Worm (Caenorhabditis elegans) whole organism, young adult: ENCODE measurements around the gene adah-1.

ENCODE experiments used
- B0019.2 ChIP-seq: fragments of 200-800 bp; sonication (Bioruptor generic); conservative IDR thresholded peaks from 2 replicates; pipeline ENCODE4 v1.3.6; 2022; ENCODE audit warnings: missing genetic modification reagents, missing genetic modification characterization, missing compliant biosample characterization
- B0261.1 ChIP-seq: sonication (generic microtip); optimal IDR thresholded peaks from 2 replicates; lab custom pipeline; 2016; ENCODE audit warnings: mild to moderate bottlenecking, missing genetic modification characterization, moderate library complexity, missing compliant biosample characterization
- C06A6.2 ChIP-seq: fragments of 200-800 bp; sonication (Bioruptor generic); conservative IDR thresholded peaks from 2 replicates; pipeline ENCODE4 v1.3.6; 2022; ENCODE audit warnings: missing genetic modification characterization, missing compliant biosample characterization
- C17E4.6 ChIP-seq: fragments of 200-800 bp; sonication (Bioruptor generic); IDR thresholded peaks from 2 replicates; pipeline ENCODE4 v1.3.6; 2022; ENCODE audit warnings: missing genetic modification reagents, missing genetic modification characterization, missing compliant biosample characterization
- D2030.7 ChIP-seq: fragments of 200-800 bp; sonication (Bioruptor generic); IDR thresholded peaks from 2 replicates; pipeline ENCODE4 v1.3.6; 2022; ENCODE audit warnings: missing genetic modification reagents, missing genetic modification characterization, missing compliant biosample characterization
- F23B12.7 ChIP-seq: sonication (generic microtip); optimal IDR thresholded peaks from 2 replicates; lab custom pipeline; 2017; ENCODE audit warnings: missing genetic modification characterization, mild to moderate bottlenecking, missing compliant biosample characterization, antibody characterized with exemption, moderate library complexity; ENCODE audit not compliant: insufficient read depth
- F37B4.10 ChIP-seq: fragments of 200-800 bp; sonication (Bioruptor generic); IDR thresholded peaks from 2 replicates; pipeline ENCODE4 v1.3.6; 2022; ENCODE audit warnings: missing genetic modification characterization, missing compliant biosample characterization
- F52B5.7 ChIP-seq: sonication (generic microtip); optimal IDR thresholded peaks from 2 replicates; lab custom pipeline; 2016; ENCODE audit warnings: mild to moderate bottlenecking, missing genetic modification characterization, missing compliant biosample characterization
- F57C9.4 ChIP-seq: sonication (generic microtip); optimal IDR thresholded peaks from 2 replicates; lab custom pipeline; 2017; ENCODE audit warnings: mild to moderate bottlenecking, missing genetic modification characterization, missing compliant biosample characterization
- T07F8.4 ChIP-seq: sonication (generic microtip); optimal IDR thresholded peaks from 2 replicates; lab custom pipeline; 2016; ENCODE audit warnings: mild to moderate bottlenecking, missing genetic modification characterization, moderate library complexity, missing compliant biosample characterization
- T26A5.8 ChIP-seq: sonication (generic microtip); optimal IDR thresholded peaks from 2 replicates; lab custom pipeline; 2016; ENCODE audit warnings: missing genetic modification characterization, missing compliant biosample characterization
- Y56A3A.18 ChIP-seq: fragments of 200-800 bp; sonication (Bioruptor generic); IDR thresholded peaks from 2 replicates; pipeline ENCODE4 v1.3.6; 2022; ENCODE audit warnings: missing genetic modification reagents, missing genetic modification characterization, missing compliant biosample characterization
- Y95B8A.8 ChIP-seq: fragments of 200-800 bp; sonication (Bioruptor generic); IDR thresholded peaks from 2 replicates; pipeline ENCODE4 v1.3.6; 2022; ENCODE audit warnings: missing genetic modification reagents, missing genetic modification characterization, missing compliant biosample characterization
- ama-1 ChIP-seq, 3 experiments: fragments of 150-350 bp in 1 of 3; sonication (generic microtip) in 2 of 3; optimal IDR thresholded peaks; 2 replicates each; lab custom pipeline; 2014 to 2018; ENCODE audit warnings: missing biosample characterization in 2 of 3, missing genetic modification characterization in 2 of 3, missing genetic modification reagents in 2 of 3
- aptf-3 ChIP-seq: fragments of 200-800 bp; sonication (Bioruptor generic); IDR thresholded peaks from 2 replicates; pipeline ENCODE4 v1.3.6; 2022; ENCODE audit warnings: missing genetic modification characterization, missing compliant biosample characterization
- atf-7 ChIP-seq: sonication (generic microtip); optimal IDR thresholded peaks from 2 replicates; lab custom pipeline; 2017; ENCODE audit warnings: mild to moderate bottlenecking, missing genetic modification characterization, missing compliant biosample characterization
- athp-1 ChIP-seq: sonication (generic microtip); optimal IDR thresholded peaks from 2 replicates; lab custom pipeline; 2017; ENCODE audit warnings: mild to moderate bottlenecking, missing genetic modification characterization, missing compliant biosample characterization
- attf-5 ChIP-seq: fragments of 200-800 bp; sonication (Bioruptor generic); optimal IDR thresholded peaks from 2 replicates; lab custom pipeline; 2018; ENCODE audit warnings: mild to moderate bottlenecking, missing genetic modification characterization, missing compliant biosample characterization
- attf-6 ChIP-seq: fragments of 200-800 bp; sonication (Bioruptor generic); IDR thresholded peaks from 2 replicates; pipeline ENCODE4 v1.3.6; 2022; ENCODE audit warnings: missing genetic modification reagents, missing genetic modification characterization, missing compliant biosample characterization
- bed-2 ChIP-seq: fragments of 200-800 bp; sonication (Bioruptor generic); IDR thresholded peaks from 2 replicates; pipeline ENCODE4 v1.3.6; 2022; ENCODE audit warnings: missing genetic modification reagents, missing genetic modification characterization, missing compliant biosample characterization
- chd-7 ChIP-seq: sonication (generic microtip); optimal IDR thresholded peaks from 2 replicates; lab custom pipeline; 2016; ENCODE audit warnings: mild to moderate bottlenecking, missing genetic modification characterization, moderate library complexity, missing compliant biosample characterization
- die-1 ChIP-seq: sonication (generic microtip); optimal IDR thresholded peaks from 2 replicates; lab custom pipeline; 2016; ENCODE audit warnings: missing genotype, mild to moderate bottlenecking, missing genetic modification characterization, missing compliant biosample characterization
- dox-1 ChIP-seq: fragments of 200-800 bp; sonication (Bioruptor generic); IDR thresholded peaks from 2 replicates; pipeline ENCODE4 v1.3.6; 2022; ENCODE audit warnings: missing genetic modification reagents, missing genetic modification characterization, missing compliant biosample characterization
- dpl-1 ChIP-seq: fragments of 150-350 bp; optimal IDR thresholded peaks from 2 replicates; lab custom pipeline; 2014; ENCODE audit warnings: missing biosample characterization, missing genetic modification reagents, missing genetic modification characterization
- efl-1 ChIP-seq: fragments of 150-350 bp; optimal IDR thresholded peaks from 2 replicates; lab custom pipeline; 2014; ENCODE audit warnings: missing biosample characterization, missing genetic modification reagents, missing genetic modification characterization
- egrh-3 ChIP-seq: fragments of 200-800 bp; sonication (Bioruptor generic); IDR thresholded peaks from 2 replicates; pipeline ENCODE4 v1.3.6; 2022; ENCODE audit warnings: missing genetic modification reagents, missing genetic modification characterization, missing compliant biosample characterization
- him-1 ChIP-seq: sonication (generic microtip); optimal IDR thresholded peaks from 2 replicates; lab custom pipeline; 2016; ENCODE audit warnings: missing genotype, missing genetic modification reagents, missing genetic modification characterization, missing compliant biosample characterization
- hsf-1 ChIP-seq: fragments of 200-800 bp; sonication (Bioruptor generic); IDR thresholded peaks from 2 replicates; pipeline ENCODE4 v1.3.6; 2022; ENCODE audit warnings: missing genetic modification reagents, missing genetic modification characterization, missing compliant biosample characterization
- let-526 ChIP-seq: fragments of 200-800 bp; sonication (Bioruptor generic); IDR thresholded peaks from 2 replicates; pipeline ENCODE4 v1.3.6; 2022; ENCODE audit warnings: missing genetic modification reagents, missing genetic modification characterization, missing compliant biosample characterization
- let-607 ChIP-seq, 2 experiments: fragments of 200-800 bp in 1 of 2; sonication (Bioruptor generic) in 1 of 2; sonication (generic microtip) in 1 of 2; optimal IDR thresholded peaks; 2 replicates each; lab custom pipeline; 2016 to 2018; ENCODE audit warnings: mild to moderate bottlenecking in 2 of 2, missing compliant biosample characterization in 2 of 2, missing genetic modification characterization in 2 of 2, moderate library complexity in 2 of 2, missing genotype in 1 of 2
- lin-40 ChIP-seq: sonication (generic microtip); optimal IDR thresholded peaks from 2 replicates; lab custom pipeline; 2016; ENCODE audit warnings: missing genetic modification characterization, mild to moderate bottlenecking, missing compliant biosample characterization, missing genotype, missing genetic modification reagents
- madf-8 ChIP-seq: fragments of 200-800 bp; sonication (Bioruptor generic); conservative IDR thresholded peaks from 2 replicates; pipeline ENCODE4 v1.3.6; 2022; ENCODE audit warnings: missing genetic modification reagents, missing genetic modification characterization, missing compliant biosample characterization
- mxl-1 ChIP-seq: sonication (generic microtip); optimal IDR thresholded peaks from 2 replicates; lab custom pipeline; 2016; ENCODE audit warnings: missing genetic modification characterization, missing compliant biosample characterization
- nhr-120 ChIP-seq: fragments of 200-800 bp; sonication (Bioruptor generic); IDR thresholded peaks from 2 replicates; pipeline ENCODE4 v1.3.6; 2022; ENCODE audit warnings: missing genetic modification characterization, missing compliant biosample characterization
- nhr-80 ChIP-seq: sonication (generic microtip); optimal IDR thresholded peaks from 2 replicates; lab custom pipeline; 2016; ENCODE audit warnings: missing genetic modification characterization, missing compliant biosample characterization
- rec-8 ChIP-seq, 2 experiments: sonication (generic microtip); optimal IDR thresholded peaks; 2 replicates each; lab custom pipeline; 2016; ENCODE audit warnings: mild to moderate bottlenecking in 2 of 2, missing genetic modification characterization in 2 of 2, missing genetic modification reagents in 2 of 2, missing genotype in 2 of 2, missing biosample characterization in 1 of 2, missing compliant biosample characterization in 1 of 2, moderate library complexity in 1 of 2
- rpc-1 ChIP-seq, 2 experiments: fragments of 150-350 bp in 1 of 2; sonication (generic microtip) in 1 of 2; optimal IDR thresholded peaks; 2 replicates each; lab custom pipeline; 2014 to 2018; ENCODE audit warnings: missing biosample characterization in 1 of 2, missing genetic modification characterization in 1 of 2, missing genetic modification reagents in 1 of 2, missing genotype in 1 of 2
- sdz-38 ChIP-seq: sonication (generic microtip); optimal IDR thresholded peaks from 2 replicates; lab custom pipeline; 2016; ENCODE audit warnings: missing genotype, missing genetic modification characterization, missing compliant biosample characterization
- snpc-3.4 ChIP-seq: sonication (generic microtip); optimal IDR thresholded peaks from 2 replicates; lab custom pipeline; 2017; ENCODE audit warnings: missing genetic modification characterization, mild to moderate bottlenecking, missing compliant biosample characterization, antibody characterized with exemption, moderate library complexity, missing genotype, missing genetic modification reagents
- snpc-4 ChIP-seq, 5 experiments: fragments of 150-350 bp in 1 of 5; sonication (generic microtip) in 4 of 5; optimal IDR thresholded peaks; 2 replicates each; lab custom pipeline; 2014 to 2018; ENCODE audit warnings: missing genetic modification characterization in 5 of 5, missing biosample characterization in 3 of 5, antibody characterized with exemption in 2 of 5, mild to moderate bottlenecking in 2 of 5, missing compliant biosample characterization in 2 of 5, missing genotype in 2 of 5, moderate library complexity in 2 of 5, missing genetic modification reagents in 1 of 5
- tlf-1 ChIP-seq: fragments of 200-800 bp; sonication (Bioruptor generic); optimal IDR thresholded peaks from 2 replicates; lab custom pipeline; 2018; ENCODE audit warnings: mild to moderate bottlenecking, missing genetic modification characterization, missing compliant biosample characterization
- zfh-2 ChIP-seq: fragments of 200-800 bp; sonication (Bioruptor generic); conservative IDR thresholded peaks from 2 replicates; pipeline ENCODE4 v1.3.6; 2022; ENCODE audit warnings: missing genetic modification reagents, missing genetic modification characterization, missing compliant biosample characterization
- ztf-18 ChIP-seq: sonication (generic microtip); optimal IDR thresholded peaks from 2 replicates; lab custom pipeline; 2016; ENCODE audit warnings: missing genotype, mild to moderate bottlenecking, missing genetic modification characterization, missing compliant biosample characterization
- ztf-25 ChIP-seq: fragments of 200-800 bp; sonication (Bioruptor generic); IDR thresholded peaks from 2 replicates; pipeline ENCODE4 v1.3.6; 2022; ENCODE audit warnings: missing genetic modification reagents, missing genetic modification characterization, missing compliant biosample characterization
- ztf-28 ChIP-seq: fragments of 200-800 bp; sonication (Bioruptor generic); IDR thresholded peaks from 2 replicates; pipeline ENCODE4 v1.3.6; 2022; ENCODE audit warnings: missing genetic modification reagents, missing genetic modification characterization, missing compliant biosample characterization
- ztf-3 ChIP-seq: fragments of 200-800 bp; sonication (Bioruptor generic); optimal IDR thresholded peaks from 2 replicates; lab custom pipeline; 2018; ENCODE audit warnings: mild to moderate bottlenecking, missing genetic modification characterization, missing compliant biosample characterization

The adah-1 gene

DNA sequence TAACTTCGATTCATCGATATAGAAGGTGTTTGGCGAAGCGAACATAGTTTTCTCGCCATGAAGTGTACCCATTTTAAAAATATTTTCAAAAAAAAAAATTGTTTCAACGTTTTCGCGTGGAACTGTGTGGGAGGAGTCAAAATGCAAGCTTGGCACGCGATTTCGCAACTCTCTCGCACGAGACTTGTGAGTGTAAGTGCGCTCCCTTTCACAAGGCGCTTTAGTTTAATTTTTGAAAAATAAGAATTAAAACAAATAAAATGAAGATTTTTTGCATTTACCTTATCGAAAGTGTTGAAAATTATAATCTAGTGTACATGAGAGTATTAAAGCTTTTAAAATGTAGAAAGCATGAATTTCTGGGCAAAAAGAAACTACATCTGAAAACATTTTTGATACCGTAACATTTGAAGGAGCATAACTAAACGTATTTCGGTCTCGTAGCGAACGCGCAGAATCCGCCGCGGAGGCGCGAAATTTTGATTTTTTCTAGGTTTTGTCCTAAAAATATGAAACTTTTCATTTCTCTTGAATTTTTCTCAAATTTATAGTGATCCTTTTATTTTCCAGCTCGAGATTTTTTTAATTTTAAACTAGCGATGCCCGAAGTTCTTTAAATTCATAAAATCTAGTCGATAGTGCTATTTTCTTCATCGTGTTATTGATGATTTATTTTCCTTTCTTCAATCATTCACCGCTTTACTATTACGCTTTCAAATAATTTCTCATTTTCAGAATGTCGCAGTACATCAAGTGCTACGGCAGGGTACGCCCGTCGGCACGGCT lies 15.7 kb downstream of the adah-1 start, which contains the start of the genes cogc-2 and klp-18 (continued):
- no peak for TF ChIP-seq F57C9.4 (tag; lab: Kevin White, UChicago)
- peak; percentile 77 for TF ChIP-seq ztf-28 (GFP tag; lab: Robert Waterston, UW)
- peak; percentile 57 for TF ChIP-seq snpc-4 (GFP tag; optimal IDR thresholded peaks at IDR 0.05; lab: Kevin White, UChicago)
- TF ChIP-seq snpc-4 (tag; optimal IDR thresholded peaks at IDR 0.05; lab: Kevin White, UChicago) = peak; percentile 2 to 89 (median 82)
- peak; percentile 94 for TF ChIP-seq tlf-1 (GFP tag; lab: Kevin White, UChicago)
- TF ChIP-seq ztf-18 (tag; lab: Kevin White, UChicago) = peak; percentile 84
- TF ChIP-seq F23B12.7 (tag; lab: Kevin White, UChicago) = peak; percentile 72
- peak; percentile 35 for TF ChIP-seq rpc-1 (optimal IDR thresholded peaks at IDR 0.05; lab: Kevin White, UChicago)
- no peak for TF ChIP-seq rpc-1 (tag; optimal IDR thresholded peaks at IDR 0.05; lab: Kevin White, UChicago)
- TF ChIP-seq egrh-3 (GFP tag; lab: Robert Waterston, UW) = 0 out of 2 replicates have a peak, but pooled peaks have one; percentile 20
- peak; percentile 89 for TF ChIP-seq hsf-1
- no peak for TF ChIP-seq B0261.1 (tag; lab: Kevin White, UChicago)
- peak; percentile 64 for TF ChIP-seq him-1 (tag; lab: Kevin White, UChicago)
- TF ChIP-seq attf-5 = peak; percentile 84
- TF ChIP-seq let-607 (tag; optimal IDR thresholded peaks at IDR 0.05; lab: Kevin White, UChicago) = peak; percentile 69 to 79
- TF ChIP-seq efl-1 (GFP tag; lab: Kevin White, UChicago) = peak; percentile 99
- TF ChIP-seq Y56A3A.18 (GFP tag; lab: Robert Waterston, UW) = no peak
- TF ChIP-seq C06A6.2 (GFP tag; lab: Robert Waterston, UW) = 0 out of 2 replicates have a peak, but pooled peaks have one; percentile 47
- no peak for TF ChIP-seq atf-7
- TF ChIP-seq mxl-1 (tag; lab: Kevin White, UChicago) = no peak
- 0 out of 2 replicates have a peak, but pooled peaks have one; percentile 23 for TF ChIP-seq ztf-25 (GFP tag; lab: Robert Waterston, UW)
- peak; percentile 78 for TF ChIP-seq athp-1 (tag; lab: Kevin White, UChicago)
- no peak for TF ChIP-seq T26A5.8 (tag; lab: Kevin White, UChicago)
- peak; percentile 68 for TF ChIP-seq C17E4.6
- TF ChIP-seq zfh-2 (GFP tag; lab: Robert Waterston, UW) = no peak
- TF ChIP-seq sdz-38 (tag; lab: Kevin White, UChicago) = no peak
- TF ChIP-seq F37B4.10 = no peak
- TF ChIP-seq rec-8 (tag; optimal IDR thresholded peaks at IDR 0.05; lab: Kevin White, UChicago) = no peak
- TF ChIP-seq B0019.2 = peak; percentile 86
- no peak for TF ChIP-seq F52B5.7 (tag; lab: Kevin White, UChicago)
- peak; percentile 84 for TF ChIP-seq dpl-1
- no peak for TF ChIP-seq T07F8.4 (tag; lab: Kevin White, UChicago)
- no peak for TF ChIP-seq ztf-3 (GFP tag; lab: Kevin White, UChicago)
- no peak for TF ChIP-seq bed-2 (GFP tag; lab: Robert Waterston, UW)
- no peak for TF ChIP-seq let-526 (GFP tag; lab: Robert Waterston, UW)
- TF ChIP-seq attf-6 (GFP tag; lab: Robert Waterston, UW) = peak; percentile 87
- TF ChIP-seq dox-1 = peak; percentile 90
- TF ChIP-seq madf-8 (GFP tag; lab: Robert Waterston, UW) = peak; percentile 100
- TF ChIP-seq Y95B8A.8 = peak; percentile 90
- TF ChIP-seq ama-1 (optimal IDR thresholded peaks at IDR 0.05; lab: Kevin White, UChicago) = no peak
- TF ChIP-seq ama-1 (GFP tag; optimal IDR thresholded peaks at IDR 0.05; lab: Kevin White, UChicago) = no peak
- TF ChIP-seq nhr-80 = peak; percentile 45
- TF ChIP-seq die-1 (tag; lab: Kevin White, UChicago) = no peak
- no peak for TF ChIP-seq nhr-120 (GFP tag; lab: Robert Waterston, UW)
- peak; percentile 10 for TF ChIP-seq chd-7 (tag; lab: Kevin White, UChicago)
- peak; percentile 62 for TF ChIP-seq lin-40 (tag; lab: Kevin White, UChicago)
- TF ChIP-seq snpc-3.4 (tag; lab: Kevin White, UChicago) = peak; percentile 66
- no peak for TF ChIP-seq aptf-3 (GFP tag; lab: Robert Waterston, UW)
- TF ChIP-seq D2030.7 (GFP tag; lab: Robert Waterston, UW) = peak; percentile 98
